Worm (Caenorhabditis elegans) whole organism, L3 larva: Measurements from ENCODE around the gene bath-30.

Experiments
- R02D3.7 ChIP-seq: fragments of 150-350 bp; optimal IDR thresholded peaks from 2 replicates; lab custom pipeline; 2014; ENCODE audit warnings: missing biosample characterization, missing genetic modification characterization
- aly-2 ChIP-seq: fragments of 150-350 bp; optimal IDR thresholded peaks from 2 replicates; lab custom pipeline; 2014; ENCODE audit warnings: missing biosample characterization, missing genetic modification characterization
- ceh-28 ChIP-seq: fragments of 150-350 bp; optimal IDR thresholded peaks from 2 replicates; lab custom pipeline; 2014; ENCODE audit warnings: missing biosample characterization, missing genetic modification reagents, missing genetic modification characterization
- ceh-9 ChIP-seq: sonication (generic microtip); optimal IDR thresholded peaks from 2 replicates; lab custom pipeline; 2018; ENCODE audit warnings: missing biosample characterization, missing genetic modification characterization
- daf-12 ChIP-seq: fragments of 150-350 bp; optimal IDR thresholded peaks from 2 replicates; lab custom pipeline; 2014; ENCODE audit warnings: missing biosample characterization, missing genetic modification reagents, missing genetic modification characterization
- egl-27 ChIP-seq: sonication (generic microtip); optimal IDR thresholded peaks from 4 replicates; lab custom pipeline; 2017; ENCODE audit warnings: missing biosample characterization, missing genetic modification reagents, missing genetic modification characterization
- egl-5 ChIP-seq: fragments of 150-350 bp; optimal IDR thresholded peaks from 2 replicates; lab custom pipeline; 2017; ENCODE audit warnings: missing biosample characterization, missing genetic modification reagents, missing genetic modification characterization, inconsistent platforms
- elt-2 ChIP-seq: sonication (generic microtip); optimal IDR thresholded peaks from 2 replicates; lab custom pipeline; 2016; ENCODE audit warnings: missing genetic modification reagents, mild to moderate bottlenecking, missing genetic modification characterization, missing compliant biosample characterization
- eor-1 ChIP-seq, 2 experiments: fragments of 150-350 bp; optimal IDR thresholded peaks; 2 replicates each; lab custom pipeline; 2014 to 2018; ENCODE audit warnings: missing biosample characterization in 2 of 2, missing genetic modification characterization in 2 of 2
- fkh-10 ChIP-seq: sonication (generic microtip); optimal IDR thresholded peaks from 2 replicates; lab custom pipeline; 2017; ENCODE audit warnings: missing biosample characterization, missing genetic modification reagents, missing genetic modification characterization
- fos-1 ChIP-seq: fragments of 150-350 bp; optimal IDR thresholded peaks from 2 replicates; lab custom pipeline; 2014; ENCODE audit warnings: missing biosample characterization, missing genetic modification characterization
- hmg-11 ChIP-seq: sonication (generic microtip); optimal IDR thresholded peaks from 2 replicates; lab custom pipeline; 2016; ENCODE audit warnings: missing genetic modification characterization, missing compliant biosample characterization
- lin-15B ChIP-seq: fragments of 150-350 bp; optimal IDR thresholded peaks from 2 replicates; lab custom pipeline; 2014; ENCODE audit warnings: missing biosample characterization, missing genetic modification characterization
- lin-39 ChIP-seq: fragments of 150-350 bp; optimal IDR thresholded peaks from 2 replicates; lab custom pipeline; 2018; ENCODE audit warnings: missing biosample characterization, missing genetic modification reagents, missing genetic modification characterization
- nhr-11 ChIP-seq: fragments of 150-350 bp; optimal IDR thresholded peaks from 2 replicates; lab custom pipeline; 2014; ENCODE audit warnings: missing biosample characterization, missing genetic modification characterization
- nhr-43 ChIP-seq: sonication (generic microtip); optimal IDR thresholded peaks from 2 replicates; lab custom pipeline; 2016; ENCODE audit warnings: mild to moderate bottlenecking, missing genetic modification characterization, missing compliant biosample characterization; ENCODE audit not compliant: poor library complexity, severe bottlenecking
- nhr-67 ChIP-seq: fragments of 150-350 bp; optimal IDR thresholded peaks from 2 replicates; lab custom pipeline; 2014; ENCODE audit warnings: missing biosample characterization, missing genetic modification characterization
- nhr-76 ChIP-seq: fragments of 150-350 bp; sonication (generic microtip); optimal IDR thresholded peaks from 5 replicates; lab custom pipeline; 2014; ENCODE audit warnings: missing biosample characterization, missing genetic modification characterization
- pha-4 ChIP-seq: fragments of 150-350 bp; optimal IDR thresholded peaks from 2 replicates; lab custom pipeline; 2014; ENCODE audit warnings: missing biosample characterization, missing genetic modification reagents, missing genetic modification characterization
- sea-2 ChIP-seq: fragments of 150-350 bp; sonication (generic microtip); optimal IDR thresholded peaks from 4 replicates; lab custom pipeline; 2014; ENCODE audit warnings: missing biosample characterization, missing genetic modification reagents, missing genetic modification characterization
- snpc-4 ChIP-seq: fragments of 150-350 bp; optimal IDR thresholded peaks from 2 replicates; lab custom pipeline; 2014; ENCODE audit warnings: missing biosample characterization, missing genetic modification characterization
- tbx-2 ChIP-seq: sonication (generic microtip); optimal IDR thresholded peaks from 2 replicates; lab custom pipeline; 2016; ENCODE audit warnings: mild to moderate bottlenecking, missing genetic modification characterization, missing compliant biosample characterization
- unc-39 ChIP-seq: sonication (generic microtip); optimal IDR thresholded peaks from 4 replicates; lab custom pipeline; 2017; ENCODE audit warnings: missing biosample characterization, missing genetic modification characterization
- unc-62 ChIP-seq: fragments of 150-350 bp; sonication (generic microtip); optimal IDR thresholded peaks from 4 replicates; lab custom pipeline; 2014; ENCODE audit warnings: missing biosample characterization, missing genetic modification reagents, missing genetic modification characterization
- zag-1 ChIP-seq: fragments of 150-350 bp; optimal IDR thresholded peaks from 2 replicates; lab custom pipeline; 2014; ENCODE audit warnings: missing biosample characterization, missing genetic modification characterization
- ztf-4 ChIP-seq: fragments of 150-350 bp; optimal IDR thresholded peaks from 2 replicates; lab custom pipeline; 2014; ENCODE audit warnings: missing biosample characterization, missing genetic modification characterization

bath-30 gene

DNA sequence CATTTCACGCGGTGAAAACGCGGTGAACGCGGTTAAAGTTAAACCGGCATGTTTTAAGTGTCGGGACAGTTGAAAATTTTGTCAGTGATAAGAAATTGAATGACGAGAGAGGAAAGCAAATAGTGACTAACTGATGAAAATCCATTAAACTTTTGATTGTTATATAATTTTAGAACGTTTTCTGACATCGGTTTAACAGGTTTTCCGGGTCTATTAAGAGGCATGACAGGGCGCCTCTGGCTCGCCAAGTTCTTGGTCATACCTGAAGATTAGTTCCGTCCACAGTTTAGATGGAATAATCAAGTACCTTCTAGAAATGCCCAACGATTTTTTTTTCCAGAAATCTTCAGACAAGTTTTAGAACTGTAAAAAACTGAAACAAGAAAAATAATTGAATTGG is 23.0 kb downstream of the bath-30 start, which contains the start of gene Y46D2A.2:
Gene Y46D2A.2 (minus strand): TSS at position 101 of the 400 bp plus-strand sequence.
- TF ChIP-seq eor-1 (tag; optimal IDR thresholded peaks at IDR 0.05; lab: Kevin White, UChicago) = no peak
- TF ChIP-seq elt-2 = peak; percentile 28

DNA sequence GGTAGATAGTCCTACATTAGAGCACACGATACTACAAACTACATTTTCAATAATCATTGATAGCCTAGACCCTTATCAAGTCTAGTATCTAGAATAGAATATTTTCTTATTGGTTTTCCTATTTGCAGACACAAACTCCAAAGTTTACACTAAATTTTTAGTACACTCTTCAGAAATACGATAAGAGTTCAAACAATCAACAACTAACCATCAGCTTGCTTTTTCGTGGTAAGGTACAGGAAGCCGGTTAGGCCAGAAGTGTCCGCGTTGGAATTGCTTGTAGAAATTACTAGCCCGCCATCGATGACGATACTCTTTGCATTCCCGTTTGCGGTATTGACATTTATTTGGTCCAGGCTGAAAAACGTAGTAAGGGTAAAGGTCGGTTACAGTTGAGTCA is 23.9 kb downstream of the bath-30 start, which contains the start of gene Y46D2A.1:
Gene Y46D2A.1 (plus strand): TSS at position 301 of the 400 bp plus-strand sequence.
- no peak for TF ChIP-seq ztf-4
- peak; percentile 63 for TF ChIP-seq elt-2

DNA sequence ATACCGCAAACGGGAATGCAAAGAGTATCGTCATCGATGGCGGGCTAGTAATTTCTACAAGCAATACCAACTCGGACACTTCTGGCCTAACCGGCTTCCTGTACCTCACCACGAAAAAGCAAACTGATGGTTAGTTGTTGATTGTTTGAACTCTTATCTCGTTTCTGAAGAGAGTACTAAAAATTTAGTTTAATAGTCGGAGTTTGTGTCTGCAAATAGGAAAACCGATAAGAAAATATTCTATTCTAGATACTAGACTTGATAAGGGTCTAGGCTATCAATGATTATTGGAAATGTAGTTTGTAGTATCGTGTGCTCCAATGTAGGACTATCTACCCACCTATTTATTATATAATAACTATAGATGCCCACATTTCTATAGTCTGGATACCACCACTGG is 27.3 kb downstream of the bath-30 start:
- TF ChIP-seq lin-15B (tag; lab: Kevin White, UChicago) (no peak), unc-62 (GFP tag; lab: Kevin White, UChicago) (no peak), sea-2 (GFP tag; lab: Kevin White, UChicago) (no peak), elt-2 (peak; percentile 91)

DNA sequence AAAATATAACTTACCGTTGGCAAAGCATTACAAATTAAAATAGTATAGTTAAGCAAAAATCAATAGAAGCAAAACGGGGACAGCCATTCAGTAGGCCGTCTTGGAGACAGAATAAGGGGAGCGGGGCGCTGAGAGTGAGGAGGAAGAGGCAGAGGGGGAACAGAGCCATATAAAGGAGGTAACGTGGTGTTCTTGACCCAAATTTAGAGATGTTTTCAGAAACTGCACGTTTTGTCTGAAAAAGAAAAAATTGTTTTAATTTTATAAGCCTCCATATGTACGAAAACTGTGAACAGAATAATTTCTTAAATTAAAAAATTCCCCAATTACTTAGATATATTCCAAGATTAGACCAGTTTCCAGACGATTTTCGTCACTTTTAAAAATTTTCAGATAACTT is 32.7 kb downstream of the bath-30 start, which contains the start of gene F39E9.6:
Gene F39E9.6 (minus strand): TSS at position 101 of the 400 bp plus-strand sequence.
- TF ChIP-seq lin-15B (tag; lab: Kevin White, UChicago) = no peak

- TF ChIP-seq zag-1 (tag; lab: Kevin White, UChicago) (no peak), elt-2 (peak; percentile 46)
- TF ChIP-seq, all 47 proteins: peak for 1
Measured at ce11 chrII:3310957-3311657, 35.1 kb downstream of the bath-30 start.

ce11 chrII:3303582-3303981 is 42.6 kb downstream of the bath-30 start:
- no peak for TF ChIP-seq eor-1 (tag; optimal IDR thresholded peaks at IDR 0.05; lab: Kevin White, UChicago)
- no peak for TF ChIP-seq fkh-10
- TF ChIP-seq pha-4 (tag; lab: Kevin White, UChicago) = peak; percentile 45
- peak; percentile 30 for TF ChIP-seq elt-2
- peak; percentile 37 for TF ChIP-seq ceh-28 (tag; lab: Kevin White, UChicago)

- TF ChIP-seq fos-1 (tag; lab: Kevin White, UChicago) = no peak
- no peak for TF ChIP-seq egl-27 (tag; lab: Kevin White, UChicago)
Measured at ce11 chrII:3299457-3299856, 46.7 kb downstream of the bath-30 start, which contains the start of gene btb-22. TSS of gene btb-22 (plus strand) at chrII:3299757.

DNA sequence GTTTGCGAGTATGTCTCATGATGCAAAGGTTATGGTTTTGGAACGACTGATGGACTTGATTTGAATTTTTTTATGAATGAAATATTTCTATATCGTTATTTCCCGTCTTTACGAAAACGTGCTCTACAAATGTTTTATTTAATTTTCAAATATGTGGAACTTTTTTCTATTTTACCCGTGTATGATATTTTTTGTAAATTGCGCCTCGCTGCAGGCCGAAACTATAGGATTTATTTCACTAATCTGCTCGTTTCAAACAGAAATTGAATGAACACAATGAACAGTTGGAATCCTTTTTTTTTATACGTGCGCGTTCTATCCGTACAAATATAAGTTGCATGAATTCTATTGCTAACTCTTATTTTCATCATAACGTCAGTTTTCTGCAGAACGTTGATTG is 48.3 kb downstream of the bath-30 start, which contains the start of gene btb-18:
Gene btb-18 (plus strand): TSS at position 301 of the 400 bp plus-strand sequence.
- no peak for TF ChIP-seq nhr-76
- no peak for TF ChIP-seq hmg-11
- no peak for TF ChIP-seq sea-2 (GFP tag; lab: Kevin White, UChicago)
- no peak for TF ChIP-seq ceh-9 (tag; lab: Kevin White, UChicago)
- TF ChIP-seq nhr-43 (tag; lab: Kevin White, UChicago) = no peak
- no peak for TF ChIP-seq nhr-67 (tag; lab: Kevin White, UChicago)
- TF ChIP-seq egl-5 (tag; lab: Kevin White, UChicago) = no peak
- no peak for TF ChIP-seq ceh-28 (tag; lab: Kevin White, UChicago)
- no peak for TF ChIP-seq unc-39 (tag; lab: Kevin White, UChicago)
- TF ChIP-seq unc-62 (GFP tag; lab: Kevin White, UChicago) = no peak
- TF ChIP-seq snpc-4 (tag; lab: Kevin White, UChicago) = no peak
- no peak for TF ChIP-seq elt-2
- TF ChIP-seq aly-2 (tag; lab: Kevin White, UChicago) = no peak
- no peak for TF ChIP-seq R02D3.7 (tag; lab: Kevin White, UChicago)
- TF ChIP-seq lin-39 (tag; lab: Kevin White, UChicago) = no peak
- no peak for TF ChIP-seq zag-1 (tag; lab: Kevin White, UChicago)
- no peak for TF ChIP-seq daf-12 (tag; lab: Kevin White, UChicago)
- TF ChIP-seq tbx-2 (tag; lab: Kevin White, UChicago) = no peak
- TF ChIP-seq nhr-11 (tag; lab: Kevin White, UChicago) = no peak
